Fruit fly (Drosophila melanogaster): ENCODE measurements around the gene Trs33.

The Trs33 gene

dm6 chr3R:15340052-15340732 lies 10.6 kb downstream of the Trs33 start, which contains the start of gene SerRS-m (continued):
- no peak for TF ChIP-seq psq (GFP tag; optimal IDR thresholded peaks at IDR 0.05)
- TF ChIP-seq trh (GFP tag; optimal IDR thresholded peaks at IDR 0.05) = no peak
- TF ChIP-seq CG8089 (GFP tag; optimal IDR thresholded peaks at IDR 0.05) = no peak
- no peak; the same call in 1 of the 2 replicates for TF ChIP-seq esg (GFP tag; conservative IDR thresholded peaks at IDR 0.05)
- no peak for TF ChIP-seq CG10959 (GFP tag; IDR thresholded peaks at IDR 0.05)
- peak; percentile 3 for TF ChIP-seq CG12659 (GFP tag; optimal IDR thresholded peaks at IDR 0.05)
- TF ChIP-seq exex (tag; optimal IDR thresholded peaks at IDR 0.05) = peak; percentile 0
- no peak for TF ChIP-seq Dll (GFP tag; IDR thresholded peaks at IDR 0.05; ENCODE audit: partially characterized antibody)
- no peak for TF ChIP-seq H15 (GFP tag; IDR thresholded peaks at IDR 0.05)
- TF ChIP-seq CG7786 (GFP tag; optimal IDR thresholded peaks at IDR 0.05) = no peak
- no peak for TF ChIP-seq CG6854 (GFP tag; optimal IDR thresholded peaks at IDR 0.05)
- TF ChIP-seq slp2 (GFP tag; optimal IDR thresholded peaks at IDR 0.05) = no peak
- TF ChIP-seq CG14710 (tag; optimal IDR thresholded peaks at IDR 0.05) = no peak
- no peak for TF ChIP-seq HHEX (GFP tag; optimal IDR thresholded peaks at IDR 0.05)
- TF ChIP-seq CG42726 (GFP tag; IDR thresholded peaks at IDR 0.05; ENCODE audit: partially characterized antibody) = no peak
- TF ChIP-seq ind (GFP tag; optimal IDR thresholded peaks at IDR 0.05) = no peak
- peak; percentile 13 for TF ChIP-seq grau (tag; optimal IDR thresholded peaks at IDR 0.05)
- no peak for TF ChIP-seq Ravus (GFP tag; IDR thresholded peaks at IDR 0.05)
- no peak for TF ChIP-seq CG15479 (GFP tag; optimal IDR thresholded peaks at IDR 0.05)
- no peak for TF ChIP-seq Meics (GFP tag; optimal IDR thresholded peaks at IDR 0.05)
- TF ChIP-seq CG18619 (GFP tag; optimal IDR thresholded peaks at IDR 0.05) = no peak
- TF ChIP-seq dmrt99B (tag; optimal IDR thresholded peaks at IDR 0.05) = no peak
- no peak for TF ChIP-seq CG30020 (tag; optimal IDR thresholded peaks at IDR 0.05)
- no peak for TF ChIP-seq slbo (GFP tag; IDR thresholded peaks at IDR 0.05)
- no peak for TF ChIP-seq CG12769 (tag; optimal IDR thresholded peaks at IDR 0.05)
- TF ChIP-seq fd96Cb (tag; optimal IDR thresholded peaks at IDR 0.05) = no peak
- no peak for TF ChIP-seq CG43689 (GFP tag; IDR thresholded peaks at IDR 0.05)
- peak; percentile 17 for TF ChIP-seq Six4 (GFP tag; optimal IDR thresholded peaks at IDR 0.05)
- TF ChIP-seq mld (GFP tag; IDR thresholded peaks at IDR 0.05; ENCODE audit: partially characterized antibody) = no peak
- TF ChIP-seq Med (GFP tag) = peak; percentile 75
- TF ChIP-seq PHDP (tag; optimal IDR thresholded peaks at IDR 0.05) = peak; percentile 17
- no peak for TF ChIP-seq CG12236 (GFP tag; optimal IDR thresholded peaks at IDR 0.05)
- no peak for TF ChIP-seq Tbp (GFP tag; optimal IDR thresholded peaks at IDR 0.05)
- TF ChIP-seq CG8359 (GFP tag; optimal IDR thresholded peaks at IDR 0.05; ENCODE audit: borderline replicate concordance) = no peak
- TF ChIP-seq Ssrp (tag; optimal IDR thresholded peaks at IDR 0.05) = no peak
- TF ChIP-seq Pdp1 (GFP tag; optimal IDR thresholded peaks at IDR 0.05) = peak in 1 of 2 experiments; percentile 13
- TF ChIP-seq ERR (GFP tag; optimal IDR thresholded peaks at IDR 0.05) = no peak
- TF ChIP-seq Scr (GFP tag; IDR thresholded peaks at IDR 0.05; ENCODE audit: partially characterized antibody) = no peak
- TF ChIP-seq CG1233 (GFP tag; optimal IDR thresholded peaks at IDR 0.05) = no peak
- no peak for TF ChIP-seq Asciz (GFP tag; optimal IDR thresholded peaks at IDR 0.05)
- TF ChIP-seq CG9437 (GFP tag; optimal IDR thresholded peaks at IDR 0.05) = peak; percentile 99
- no peak for TF ChIP-seq YL-1 (GFP tag; optimal IDR thresholded peaks at IDR 0.05)
- no peak for TF ChIP-seq Hmx (GFP tag; optimal IDR thresholded peaks at IDR 0.05)
- no peak for TF ChIP-seq Doc3 (GFP tag; IDR thresholded peaks at IDR 0.05; ENCODE audit: partially characterized antibody)
- TF ChIP-seq CoRest (tag; optimal IDR thresholded peaks at IDR 0.05) = peak; percentile 18
- no peak for TF ChIP-seq dm (GFP tag; optimal IDR thresholded peaks at IDR 0.05)
- TF ChIP-seq CG6791 (GFP tag; IDR thresholded peaks at IDR 0.05; ENCODE audit: partially characterized antibody) = no peak
- no peak for TF ChIP-seq Abd-B (GFP tag; optimal IDR thresholded peaks at IDR 0.05)
- TF ChIP-seq eyg (GFP tag; optimal IDR thresholded peaks at IDR 0.05) = no peak

Data from whole organism, embryonic.